Fruit fly (Drosophila melanogaster) S2 (cell line): ENCODE results near the gene CG9173.

ENCODE experiments used
- CG8478 ChIP-seq: fragments of >200 bp; optimal IDR thresholded peaks from 2 replicates; lab custom pipeline; 2018
- CTCF ChIP-seq, 2 experiments: fragments of >200 bp; optimal IDR thresholded peaks; 2 replicates each; lab custom pipeline; 2018

CG9173 gene

dm6 chr3L:1423371-1423770, at the start of gene CG9173:
Gene CG9173 (minus strand): TSS chr3L:1423471.
- no peak for TF ChIP-seq CG8478 (lab: Kevin White, UChicago)
- no peak for TF ChIP-seq CTCF (optimal IDR thresholded peaks at IDR 0.05; lab: Kevin White, UChicago)

- TF ChIP-seq CTCF (optimal IDR thresholded peaks at IDR 0.05; lab: Kevin White, UChicago) (no peak), CG8478 (lab: Kevin White, UChicago) (no peak)
Observed at dm6 chr3L:1471960-1472359, 48.7 kb upstream of the CG9173 start, which contains the start of gene Naa30B. Gene Naa30B (minus strand): TSS chr3L:1472060.

- TF ChIP-seq CG8478 (lab: Kevin White, UChicago) (no peak), CTCF (optimal IDR thresholded peaks at IDR 0.05; lab: Kevin White, UChicago) (no peak)
Observed at dm6 chr3L:1471037-1471436, 47.8 kb upstream of the CG9173 start.

DNA sequence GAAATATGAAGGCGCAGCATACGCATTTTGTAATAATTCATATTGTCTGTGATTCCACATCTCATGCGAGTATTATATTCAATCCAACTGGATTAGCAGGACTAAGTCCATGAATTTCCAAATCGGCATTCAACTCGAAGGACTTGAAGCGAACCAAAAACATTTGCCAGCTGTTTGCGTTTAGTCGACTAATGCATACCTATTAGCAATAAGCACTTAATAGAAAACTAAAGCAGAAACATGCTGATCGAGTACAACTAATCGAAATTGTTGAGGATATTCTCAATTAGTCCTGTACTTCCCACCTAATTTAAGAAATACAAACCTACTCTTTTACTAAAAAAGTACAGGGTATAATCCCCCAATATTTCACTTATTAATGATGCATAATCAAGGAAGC, 46.0 kb upstream of the CG9173 start:
- TF ChIP-seq CG8478 (lab: Kevin White, UChicago) = no peak
- no peak for TF ChIP-seq CTCF (optimal IDR thresholded peaks at IDR 0.05; lab: Kevin White, UChicago)

dm6 chr3L:1464465-1464864, 41.2 kb upstream of the CG9173 start:
- TF ChIP-seq CG8478 (lab: Kevin White, UChicago) (no peak), CTCF (optimal IDR thresholded peaks at IDR 0.05; lab: Kevin White, UChicago) (no peak)

DNA sequence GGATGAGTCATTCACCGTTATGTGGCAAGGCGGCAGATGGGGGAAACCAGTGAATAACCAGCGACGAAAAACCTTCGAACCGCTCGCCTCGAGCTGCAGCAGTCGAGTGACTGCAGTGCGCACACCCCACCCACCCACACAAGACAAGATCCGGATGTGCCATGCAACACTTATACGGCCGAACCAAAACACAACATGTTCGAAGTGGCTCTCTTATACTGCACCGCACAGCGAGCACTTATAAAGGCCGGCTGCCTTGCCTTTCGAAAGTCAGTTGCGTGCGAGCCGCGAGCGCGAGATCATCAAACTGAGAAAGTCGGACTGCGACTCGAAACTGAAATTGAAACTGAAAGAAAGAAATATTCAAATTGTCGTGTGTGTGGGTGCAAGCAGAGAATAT, 40.3 kb upstream of the CG9173 start, which contains the start of gene rho:
Gene rho, plus strand, starts transcription at position 265 of the 400 bp plus-strand sequence.
- no peak for TF ChIP-seq CTCF (optimal IDR thresholded peaks at IDR 0.05; lab: Kevin White, UChicago)
- no peak for TF ChIP-seq CG8478 (lab: Kevin White, UChicago)

dm6 chr3L:1461831-1462230, 38.6 kb upstream of the CG9173 start:
- TF ChIP-seq CG8478 (lab: Kevin White, UChicago) (no peak), CTCF (optimal IDR thresholded peaks at IDR 0.05; lab: Kevin White, UChicago) (no peak)

dm6 chr3L:1457998-1458728, 34.9 kb upstream of the CG9173 start:
- TF ChIP-seq CG8478 (lab: Kevin White, UChicago) (no peak), CTCF (optimal IDR thresholded peaks at IDR 0.05; lab: Kevin White, UChicago) (no peak)

dm6 chr3L:1457281-1457680, 34.0 kb upstream of the CG9173 start:
- TF ChIP-seq CTCF (optimal IDR thresholded peaks at IDR 0.05; lab: Kevin White, UChicago) (no peak), CG8478 (lab: Kevin White, UChicago) (no peak)

DNA sequence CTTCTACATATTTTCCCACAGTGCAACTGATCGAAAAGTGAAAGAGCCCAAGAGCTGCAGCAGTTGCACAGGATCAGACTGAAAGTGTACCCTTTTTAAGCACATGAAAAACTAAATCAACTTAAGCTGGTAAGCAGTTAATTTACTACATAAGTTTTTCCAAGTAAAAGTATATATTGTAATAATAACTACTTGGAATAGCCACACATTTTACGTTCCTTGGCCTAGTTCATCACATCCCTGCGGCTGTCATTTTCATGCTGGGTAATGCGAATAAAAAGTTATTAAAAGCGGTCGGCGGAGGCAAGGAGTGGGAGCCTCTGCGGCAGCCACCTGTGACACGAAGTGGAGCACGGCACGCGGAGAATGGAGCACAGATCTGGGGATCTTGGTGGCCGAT, 27.7 kb upstream of the CG9173 start:
- TF ChIP-seq CG8478 (lab: Kevin White, UChicago) = no peak
- no peak for TF ChIP-seq CTCF (optimal IDR thresholded peaks at IDR 0.05; lab: Kevin White, UChicago)

- TF ChIP-seq CG8478 (lab: Kevin White, UChicago) = no peak
- TF ChIP-seq CTCF (optimal IDR thresholded peaks at IDR 0.05; lab: Kevin White, UChicago) = no peak
Observed at dm6 chr3L:1447803-1448517, 24.7 kb upstream of the CG9173 start.

- TF ChIP-seq CTCF (optimal IDR thresholded peaks at IDR 0.05; lab: Kevin White, UChicago) (no peak), CG8478 (lab: Kevin White, UChicago) (no peak)
Observed at dm6 chr3L:1442906-1443305, 19.6 kb upstream of the CG9173 start.

- no peak for TF ChIP-seq CTCF (optimal IDR thresholded peaks at IDR 0.05; lab: Kevin White, UChicago)
- TF ChIP-seq CG8478 (lab: Kevin White, UChicago) = no peak
Observed at dm6 chr3L:1442309-1442708, 19.0 kb upstream of the CG9173 start.

DNA sequence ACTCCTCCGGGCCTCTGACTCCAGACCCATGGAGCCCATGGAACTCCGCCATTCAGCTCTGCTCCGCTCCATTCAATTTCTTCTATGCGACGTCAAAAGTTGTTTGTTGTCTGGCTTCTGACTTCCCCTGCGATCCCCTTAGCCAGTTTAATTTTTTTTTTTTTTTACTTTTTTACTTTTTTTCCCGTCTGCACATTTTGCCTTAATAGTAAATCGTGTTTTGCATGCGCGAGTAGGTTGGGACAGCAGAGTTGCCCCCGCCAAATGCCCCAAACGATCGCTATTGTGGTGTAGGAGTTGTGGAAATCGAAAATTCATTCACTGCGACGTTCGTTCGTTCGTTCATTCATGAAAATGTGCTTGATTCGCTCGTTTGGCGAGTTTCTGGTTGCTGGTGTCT, 17.7 kb upstream of the CG9173 start:
- TF ChIP-seq CG8478 (lab: Kevin White, UChicago) = no peak
- no peak for TF ChIP-seq CTCF (optimal IDR thresholded peaks at IDR 0.05; lab: Kevin White, UChicago)

DNA sequence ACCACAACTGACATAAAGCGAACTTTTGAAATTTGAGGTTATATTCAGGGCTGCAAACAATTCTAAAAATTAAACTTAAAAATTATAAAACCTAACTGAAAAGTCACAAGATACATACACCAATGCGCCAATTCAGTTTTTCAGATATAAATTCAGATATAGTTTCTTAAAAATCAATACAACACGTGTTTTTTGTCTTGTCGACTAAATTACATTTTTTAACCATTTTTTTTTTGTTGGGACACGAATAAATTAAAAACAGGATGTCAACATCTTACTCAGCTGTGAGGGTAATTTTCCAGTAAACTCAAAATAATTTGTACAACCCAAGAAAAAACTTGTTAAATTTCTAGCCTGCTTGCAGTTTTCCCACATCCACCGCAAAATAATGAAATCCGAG, 14.5 kb upstream of the CG9173 start, which contains the start of gene SA2:
Gene SA2, minus strand, starts transcription at position 101 of the 400 bp plus-strand sequence.
- TF ChIP-seq CG8478 (lab: Kevin White, UChicago) = no peak
- no peak for TF ChIP-seq CTCF (optimal IDR thresholded peaks at IDR 0.05; lab: Kevin White, UChicago)
